Worm (Caenorhabditis elegans) whole organism, L4/young adult: ENCODE results near the gene gst-31.

Source experiments
- W03F9.2 ChIP-seq: fragments of 150-350 bp; optimal IDR thresholded peaks from 2 replicates; lab custom pipeline; 2014; ENCODE audit warnings: missing biosample characterization, missing genetic modification characterization
- dao-5 ChIP-seq: sonication (generic microtip); optimal IDR thresholded peaks from 2 replicates; lab custom pipeline; 2016; ENCODE audit warnings: missing genotype, missing genetic modification characterization, moderate library complexity, missing compliant biosample characterization
- him-1 ChIP-seq: sonication (generic microtip); optimal IDR thresholded peaks from 2 replicates; lab custom pipeline; 2016; ENCODE audit warnings: missing genotype, missing genetic modification reagents, missing genetic modification characterization, missing compliant biosample characterization

ce11 chrII:15195346-15195745, 20.6 kb upstream of the gst-31 start:
- no peak for TF ChIP-seq him-1 (tag; lab: Kevin White, UChicago)
- no peak for TF ChIP-seq W03F9.2 (tag; lab: Kevin White, UChicago)
- no peak for TF ChIP-seq dao-5 (tag; lab: Kevin White, UChicago)
